Worm (Caenorhabditis elegans) whole organism, L3 larva: Measurements from ENCODE around the gene aakb-1.

ENCODE experiments used
- R02D3.7 ChIP-seq: fragments of 150-350 bp; optimal IDR thresholded peaks from 2 replicates; lab custom pipeline; 2014; ENCODE audit warnings: missing biosample characterization, missing genetic modification characterization
- ZK546.5 ChIP-seq: sonication (generic microtip); optimal IDR thresholded peaks from 2 replicates; lab custom pipeline; 2017; ENCODE audit warnings: missing biosample characterization, missing genetic modification characterization
- ceh-16 ChIP-seq: sonication (generic microtip); optimal IDR thresholded peaks from 2 replicates; lab custom pipeline; 2017; ENCODE audit warnings: missing biosample characterization, missing genetic modification characterization
- ceh-28 ChIP-seq: fragments of 150-350 bp; optimal IDR thresholded peaks from 2 replicates; lab custom pipeline; 2014; ENCODE audit warnings: missing biosample characterization, missing genetic modification reagents, missing genetic modification characterization
- ceh-82 ChIP-seq: fragments of 150-350 bp; optimal IDR thresholded peaks from 2 replicates; lab custom pipeline; 2014; ENCODE audit warnings: missing biosample characterization, missing genetic modification characterization
- egl-27 ChIP-seq: sonication (generic microtip); optimal IDR thresholded peaks from 4 replicates; lab custom pipeline; 2017; ENCODE audit warnings: missing biosample characterization, missing genetic modification reagents, missing genetic modification characterization
- elt-1 ChIP-seq: fragments of 150-350 bp; optimal IDR thresholded peaks from 2 replicates; lab custom pipeline; 2014; ENCODE audit warnings: missing biosample characterization, missing genetic modification characterization
- elt-2 ChIP-seq: sonication (generic microtip); optimal IDR thresholded peaks from 2 replicates; lab custom pipeline; 2016; ENCODE audit warnings: missing genetic modification reagents, mild to moderate bottlenecking, missing genetic modification characterization, missing compliant biosample characterization
- eor-1 ChIP-seq, 2 experiments: fragments of 150-350 bp; optimal IDR thresholded peaks; 2 replicates each; lab custom pipeline; 2014 to 2018; ENCODE audit warnings: missing biosample characterization in 2 of 2, missing genetic modification characterization in 2 of 2
- fkh-10 ChIP-seq: sonication (generic microtip); optimal IDR thresholded peaks from 2 replicates; lab custom pipeline; 2017; ENCODE audit warnings: missing biosample characterization, missing genetic modification reagents, missing genetic modification characterization
- hmg-11 ChIP-seq: sonication (generic microtip); optimal IDR thresholded peaks from 2 replicates; lab custom pipeline; 2016; ENCODE audit warnings: missing genetic modification characterization, missing compliant biosample characterization
- lin-39 ChIP-seq: fragments of 150-350 bp; optimal IDR thresholded peaks from 2 replicates; lab custom pipeline; 2018; ENCODE audit warnings: missing biosample characterization, missing genetic modification reagents, missing genetic modification characterization
- mdl-1 ChIP-seq: fragments of 150-350 bp; optimal IDR thresholded peaks from 2 replicates; lab custom pipeline; 2014; ENCODE audit warnings: missing biosample characterization, missing genetic modification characterization
- mml-1 ChIP-seq: fragments of 150-350 bp; sonication (generic microtip); optimal IDR thresholded peaks from 3 replicates; lab custom pipeline; 2014; ENCODE audit warnings: missing biosample characterization, missing genetic modification characterization
- nfya-1 ChIP-seq: sonication (generic microtip); optimal IDR thresholded peaks from 2 replicates; lab custom pipeline; 2017; ENCODE audit warnings: missing genetic modification characterization, mild to moderate bottlenecking, missing compliant biosample characterization, antibody characterized with exemption, moderate library complexity; ENCODE audit not compliant: insufficient read depth
- nhr-23 ChIP-seq: fragments of 150-350 bp; optimal IDR thresholded peaks from 2 replicates; lab custom pipeline; 2014; ENCODE audit warnings: missing biosample characterization, missing genetic modification reagents, missing genetic modification characterization
- nhr-237 ChIP-seq: fragments of 150-350 bp; optimal IDR thresholded peaks from 2 replicates; lab custom pipeline; 2014; ENCODE audit warnings: missing biosample characterization, missing genetic modification characterization
- nhr-25 ChIP-seq: sonication (generic microtip); optimal IDR thresholded peaks from 2 replicates; lab custom pipeline; 2017; ENCODE audit warnings: missing biosample characterization, missing genetic modification characterization
- nhr-43 ChIP-seq: sonication (generic microtip); optimal IDR thresholded peaks from 2 replicates; lab custom pipeline; 2016; ENCODE audit warnings: mild to moderate bottlenecking, missing genetic modification characterization, missing compliant biosample characterization; ENCODE audit not compliant: poor library complexity, severe bottlenecking
- nhr-67 ChIP-seq: fragments of 150-350 bp; optimal IDR thresholded peaks from 2 replicates; lab custom pipeline; 2014; ENCODE audit warnings: missing biosample characterization, missing genetic modification characterization
- nhr-76 ChIP-seq: fragments of 150-350 bp; sonication (generic microtip); optimal IDR thresholded peaks from 5 replicates; lab custom pipeline; 2014; ENCODE audit warnings: missing biosample characterization, missing genetic modification characterization
- nhr-77 ChIP-seq: fragments of 150-350 bp; optimal IDR thresholded peaks from 2 replicates; lab custom pipeline; 2014; ENCODE audit warnings: missing biosample characterization, missing genetic modification characterization
- pha-4 ChIP-seq: fragments of 150-350 bp; optimal IDR thresholded peaks from 2 replicates; lab custom pipeline; 2014; ENCODE audit warnings: missing biosample characterization, missing genetic modification reagents, missing genetic modification characterization
- pqm-1 ChIP-seq: fragments of 150-350 bp; optimal IDR thresholded peaks from 2 replicates; lab custom pipeline; 2017; ENCODE audit warnings: missing biosample characterization, missing genetic modification characterization, inconsistent platforms
- sea-2 ChIP-seq: fragments of 150-350 bp; sonication (generic microtip); optimal IDR thresholded peaks from 4 replicates; lab custom pipeline; 2014; ENCODE audit warnings: missing biosample characterization, missing genetic modification reagents, missing genetic modification characterization
- snpc-4 ChIP-seq: fragments of 150-350 bp; optimal IDR thresholded peaks from 2 replicates; lab custom pipeline; 2014; ENCODE audit warnings: missing biosample characterization, missing genetic modification characterization
- ztf-4 ChIP-seq: fragments of 150-350 bp; optimal IDR thresholded peaks from 2 replicates; lab custom pipeline; 2014; ENCODE audit warnings: missing biosample characterization, missing genetic modification characterization

aakb-1 gene

ce11 chrX:13746231-13746630 is 9.3 kb upstream of the aakb-1 start:
- TF ChIP-seq elt-2 (tag; lab: Kevin White, UChicago) (peak; percentile 72), ceh-82 (tag; lab: Kevin White, UChicago) (no peak), ZK546.5 (tag; lab: Kevin White, UChicago) (no peak), pqm-1 (peak; percentile 73), ceh-28 (tag; lab: Kevin White, UChicago) (no peak), ztf-4 (tag; lab: Kevin White, UChicago) (no peak)

ce11 chrX:13746661-13747365 is 8.8 kb upstream of the aakb-1 start, which contains the start of gene nhr-71:
TSS of gene nhr-71 (plus strand) at chrX:13747315.
- TF ChIP-seq egl-27 (tag; lab: Kevin White, UChicago) (no peak), sea-2 (GFP tag; lab: Kevin White, UChicago) (no peak), lin-39 (tag; lab: Kevin White, UChicago) (no peak), pha-4 (tag; lab: Kevin White, UChicago) (peak; percentile 54)

DNA sequence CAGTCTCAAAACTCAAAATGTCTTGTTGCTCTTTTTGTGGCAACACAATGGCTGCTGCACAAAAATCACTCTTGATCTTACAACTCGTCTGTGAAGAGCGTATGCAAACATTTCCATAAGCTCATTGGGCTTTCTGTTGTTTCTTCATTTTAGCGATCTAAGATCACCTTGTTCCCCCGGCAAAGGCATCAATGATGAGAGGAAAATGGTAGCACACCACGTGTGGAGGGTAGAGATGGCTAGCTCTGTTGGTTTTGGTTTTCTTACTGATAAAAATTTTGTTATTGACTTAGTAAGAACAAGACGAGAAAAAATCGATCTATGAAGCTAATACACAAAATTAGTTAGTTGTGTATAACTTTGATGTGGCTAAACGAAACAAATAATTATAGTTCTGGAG is 7.6 kb upstream of the aakb-1 start:
- TF ChIP-seq mdl-1 (tag; lab: Kevin White, UChicago): no peak
- TF ChIP-seq fkh-10 (GFP tag; lab: Kevin White, UChicago): no peak
- TF ChIP-seq pha-4 (tag; lab: Kevin White, UChicago): peak; percentile 77
- no peak for TF ChIP-seq ceh-28 (tag; lab: Kevin White, UChicago)
- TF ChIP-seq R02D3.7 (tag; lab: Kevin White, UChicago): no peak
- no peak for TF ChIP-seq nhr-76 (tag; lab: Kevin White, UChicago)
- TF ChIP-seq pqm-1: peak; percentile 25
- TF ChIP-seq mml-1 (tag; lab: Kevin White, UChicago): no peak
- peak; percentile 8 for TF ChIP-seq elt-2 (tag; lab: Kevin White, UChicago)

ce11 chrX:13752822-13753581 is 2.6 kb upstream of the aakb-1 start:
- TF ChIP-seq pha-4 (tag; lab: Kevin White, UChicago): peak; percentile 26
- no peak for TF ChIP-seq nhr-77 (tag; lab: Kevin White, UChicago)
- no peak for TF ChIP-seq sea-2 (GFP tag; lab: Kevin White, UChicago)
- peak; percentile 21 for TF ChIP-seq elt-2 (tag; lab: Kevin White, UChicago)
- TF ChIP-seq nfya-1 (tag; lab: Kevin White, UChicago): peak; percentile 30

DNA sequence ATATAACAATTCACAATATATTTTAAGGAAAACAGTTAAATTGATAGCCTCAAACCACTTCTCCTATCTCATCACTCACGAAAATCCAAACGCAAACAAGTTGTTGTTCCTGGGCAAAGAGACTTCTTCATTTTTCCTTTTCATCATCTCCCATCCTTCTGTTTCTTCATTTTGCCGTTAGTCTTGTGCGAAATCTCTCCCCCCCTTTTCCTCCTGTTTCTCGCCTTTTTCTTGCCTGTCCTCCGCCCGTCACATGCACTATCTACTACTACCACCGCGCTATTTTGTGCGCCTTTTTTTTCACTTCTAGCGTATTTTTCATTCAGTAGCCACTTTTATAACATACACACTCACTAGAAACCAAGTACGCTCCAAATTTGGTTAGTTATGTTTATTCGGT is 1.1 kb upstream of the aakb-1 start:
- TF ChIP-seq nhr-43 (tag; lab: Kevin White, UChicago): peak; percentile 17
- no peak for TF ChIP-seq snpc-4
- TF ChIP-seq elt-1 (tag; lab: Kevin White, UChicago): no peak
- no peak for TF ChIP-seq nhr-67 (tag; lab: Kevin White, UChicago)
- no peak for TF ChIP-seq ceh-16 (tag; lab: Kevin White, UChicago)
- peak; percentile 71 for TF ChIP-seq hmg-11 (tag; lab: Kevin White, UChicago)
- peak; percentile 1 for TF ChIP-seq nhr-25
- peak; percentile 37 for TF ChIP-seq nfya-1 (tag; lab: Kevin White, UChicago)
- TF ChIP-seq nhr-23 (tag; lab: Kevin White, UChicago): peak; percentile 46
- TF ChIP-seq, all 47 proteins: peak for 5

DNA sequence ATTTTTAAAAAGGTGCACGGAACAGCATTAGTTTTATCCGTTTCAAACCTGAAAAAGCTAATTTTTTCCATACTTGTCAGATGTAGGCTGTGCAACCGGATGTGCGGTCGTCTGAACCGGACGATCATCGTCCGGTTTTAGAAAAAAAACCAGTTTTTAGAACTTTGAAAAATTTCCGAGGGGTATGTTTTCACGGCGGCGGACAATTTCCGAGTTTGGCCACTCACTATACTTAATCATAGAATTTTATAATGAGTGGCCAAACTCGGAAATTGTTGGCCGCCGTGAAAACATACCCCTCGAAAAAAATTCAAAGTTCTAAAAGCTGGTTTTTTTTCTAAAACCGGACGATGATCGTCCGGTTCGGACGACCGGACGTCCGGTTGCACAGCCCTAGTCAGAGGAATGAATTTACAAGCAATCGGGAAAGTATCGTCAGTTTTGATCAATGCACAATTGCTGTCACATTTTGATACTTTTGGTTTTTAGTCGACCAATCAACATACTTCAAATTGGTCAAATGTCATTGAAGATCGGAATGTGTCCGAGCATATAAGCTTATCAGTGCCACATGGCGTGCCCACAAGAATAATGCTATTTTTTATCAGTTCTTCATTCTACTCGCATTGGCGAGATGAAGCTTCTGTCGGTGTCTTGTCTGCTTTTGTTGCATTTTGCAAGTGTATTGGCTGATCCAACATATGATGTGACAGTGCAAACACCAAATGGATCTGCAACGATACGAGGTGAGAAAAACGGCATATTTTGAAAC is 4.3 kb downstream of the aakb-1 start, which contains the start of gene cest-13:
TSS of gene cest-13 (plus strand) at position 562 of the 772 bp plus-strand sequence.
- TF ChIP-seq pqm-1 (peak; percentile 84), eor-1 (tag; optimal IDR thresholded peaks at IDR 0.05; lab: Kevin White, UChicago) (no peak), elt-2 (tag; lab: Kevin White, UChicago) (peak; percentile 79), nhr-237 (no peak), nhr-23 (tag; lab: Kevin White, UChicago) (no peak)
- TF ChIP-seq, all 47 proteins: peak for 2
